Worm (Caenorhabditis elegans) whole organism, L4 larva: ENCODE data around the gene tat-4.

Experiments used
- F10B5.3 ChIP-seq: sonication (generic microtip); optimal IDR thresholded peaks from 2 replicates; lab custom pipeline; 2016; ENCODE audit warnings: mild to moderate bottlenecking, missing genetic modification characterization, missing compliant biosample characterization
- F37D6.2 ChIP-seq: sonication (generic microtip); optimal IDR thresholded peaks from 2 replicates; lab custom pipeline; 2016; ENCODE audit warnings: mild to moderate bottlenecking, missing genetic modification characterization, missing compliant biosample characterization
- F49E8.2 ChIP-seq: sonication (generic microtip); optimal IDR thresholded peaks from 2 replicates; lab custom pipeline; 2016; ENCODE audit warnings: missing compliant biosample characterization, mild to moderate bottlenecking, missing genetic modification characterization, borderline replicate concordance
- T20F7.1 ChIP-seq: fragments of 200-800 bp; sonication (Bioruptor generic); optimal IDR thresholded peaks from 2 replicates; lab custom pipeline; 2018; ENCODE audit warnings: mild to moderate bottlenecking, missing genetic modification characterization, missing compliant biosample characterization
- T26A8.4 ChIP-seq: fragments of 200-800 bp; sonication (Bioruptor generic); IDR thresholded peaks from 2 replicates; pipeline ENCODE4 v1.3.6; 2022; ENCODE audit warnings: missing genetic modification characterization, missing compliant biosample characterization
- Y48G9A.11 ChIP-seq: fragments of 200-800 bp; sonication (Bioruptor generic); IDR thresholded peaks from 2 replicates; pipeline ENCODE4 v1.3.6; 2022; ENCODE audit warnings: missing genetic modification reagents, missing genetic modification characterization, missing compliant biosample characterization
- Y5F2A.4 ChIP-seq: fragments of 200-800 bp; sonication (Bioruptor generic); optimal IDR thresholded peaks from 2 replicates; lab custom pipeline; 2018; ENCODE audit warnings: mild to moderate bottlenecking, missing genetic modification characterization, missing compliant biosample characterization
- Y75B8A.6 ChIP-seq: fragments of 200-800 bp; sonication (Bioruptor generic); IDR thresholded peaks from 2 replicates; pipeline ENCODE4 v1.3.6; 2022; ENCODE audit warnings: missing genetic modification reagents, missing genetic modification characterization, missing compliant biosample characterization
- ZK546.5 ChIP-seq, 2 experiments: sonication (generic microtip); optimal IDR thresholded peaks; 2 replicates each; lab custom pipeline; 2017; ENCODE audit warnings: missing biosample characterization in 2 of 2, missing genetic modification characterization in 2 of 2
- aha-1 ChIP-seq: fragments of 150-350 bp; peaks from one replicate; lab custom pipeline; 2014; ENCODE audit warnings: missing biosample characterization, missing genetic modification characterization
- ama-1 ChIP-seq: fragments of 150-350 bp; optimal IDR thresholded peaks from 2 replicates; lab custom pipeline; 2014; ENCODE audit warnings: inconsistent platforms, mixed read lengths
- cey-2 ChIP-seq: sonication (generic microtip); optimal IDR thresholded peaks from 3 replicates; lab custom pipeline; 2017; ENCODE audit warnings: missing genetic modification characterization, mild to moderate bottlenecking, missing compliant biosample characterization, antibody characterized with exemption, borderline replicate concordance; ENCODE audit not compliant: insufficient read depth
- ctbp-1 ChIP-seq: fragments of 200-800 bp; sonication (Bioruptor generic); IDR thresholded peaks from 2 replicates; pipeline ENCODE4 v1.3.6; 2022; ENCODE audit warnings: missing genetic modification reagents, missing genetic modification characterization, missing compliant biosample characterization
- daf-16 ChIP-seq, 3 experiments: sonication (generic microtip); optimal IDR thresholded peaks; 2 replicates each; lab custom pipeline; 2016 to 2017; ENCODE audit warnings: missing genetic modification characterization in 3 of 3, missing genetic modification reagents in 3 of 3, mild to moderate bottlenecking in 2 of 3, missing compliant biosample characterization in 2 of 3, missing biosample characterization in 1 of 3, moderate library complexity in 1 of 3
- dmd-6 ChIP-seq: fragments of 200-800 bp; sonication (Bioruptor generic); IDR thresholded peaks from 2 replicates; pipeline ENCODE4 v1.3.6; 2022; ENCODE audit warnings: missing genetic modification reagents, missing genetic modification characterization, missing compliant biosample characterization
- dmd-9 ChIP-seq: fragments of 200-800 bp; sonication (Bioruptor generic); IDR thresholded peaks from 2 replicates; pipeline ENCODE4 v1.3.6; 2022; ENCODE audit warnings: missing genetic modification reagents, missing genetic modification characterization, missing compliant biosample characterization
- egl-43 ChIP-seq: fragments of 200-800 bp; sonication (Bioruptor generic); IDR thresholded peaks from 2 replicates; pipeline ENCODE4 v1.3.6; 2022; ENCODE audit warnings: missing genetic modification reagents, missing genetic modification characterization, missing compliant biosample characterization
- fkh-10 ChIP-seq: fragments of 150-350 bp; optimal IDR thresholded peaks from 2 replicates; lab custom pipeline; 2014; ENCODE audit warnings: missing biosample characterization, missing genetic modification reagents, missing genetic modification characterization
- fos-1 ChIP-seq: fragments of 150-350 bp; optimal IDR thresholded peaks from 2 replicates; lab custom pipeline; 2014; ENCODE audit warnings: missing biosample characterization, missing genetic modification characterization
- lir-3 ChIP-seq: sonication (generic microtip); optimal IDR thresholded peaks from 2 replicates; lab custom pipeline; 2016; ENCODE audit warnings: mild to moderate bottlenecking, missing genetic modification characterization, missing compliant biosample characterization
- lsy-2 ChIP-seq, 2 experiments: fragments of 150-350 bp in 1 of 2; sonication (generic microtip) in 1 of 2; optimal IDR thresholded peaks; 2 replicates each; lab custom pipeline; 2014 to 2017; ENCODE audit warnings: missing biosample characterization in 2 of 2, missing genetic modification characterization in 2 of 2
- madf-9 ChIP-seq: fragments of 200-800 bp; sonication (Bioruptor generic); conservative IDR thresholded peaks from 2 replicates; pipeline ENCODE4 v1.3.6; 2022; ENCODE audit warnings: missing genetic modification reagents, missing genetic modification characterization, missing compliant biosample characterization
- mep-1 ChIP-seq: fragments of 150-350 bp; sonication (generic microtip); optimal IDR thresholded peaks from 3 replicates; lab custom pipeline; 2014; ENCODE audit warnings: missing biosample characterization, missing genetic modification characterization
- mxl-3 ChIP-seq: fragments of 200-800 bp; sonication (Bioruptor generic); optimal IDR thresholded peaks from 2 replicates; lab custom pipeline; 2018; ENCODE audit warnings: mild to moderate bottlenecking, missing genetic modification characterization, missing compliant biosample characterization
- nhr-10 ChIP-seq: fragments of 150-350 bp; optimal IDR thresholded peaks from 2 replicates; lab custom pipeline; 2014; ENCODE audit warnings: missing biosample characterization, missing genetic modification characterization
- nhr-102 ChIP-seq: sonication (generic microtip); optimal IDR thresholded peaks from 2 replicates; lab custom pipeline; 2016; ENCODE audit warnings: mild to moderate bottlenecking, missing genetic modification characterization, moderate library complexity, missing compliant biosample characterization
- nhr-111 ChIP-seq: fragments of 200-800 bp; sonication (Bioruptor generic); optimal IDR thresholded peaks from 2 replicates; lab custom pipeline; 2018; ENCODE audit warnings: mild to moderate bottlenecking, missing genetic modification characterization, missing compliant biosample characterization
- nhr-28 ChIP-seq: fragments of 150-350 bp; optimal IDR thresholded peaks from 2 replicates; lab custom pipeline; 2014; ENCODE audit warnings: missing biosample characterization, missing genetic modification characterization
- nhr-42 ChIP-seq: fragments of 200-800 bp; sonication (Bioruptor generic); IDR thresholded peaks from 2 replicates; pipeline ENCODE4 v1.3.6; 2022; ENCODE audit warnings: missing genetic modification characterization, missing compliant biosample characterization
- nhr-6 ChIP-seq: fragments of 150-350 bp; optimal IDR thresholded peaks from 2 replicates; lab custom pipeline; 2014; ENCODE audit warnings: missing biosample characterization, missing genetic modification characterization
- nhr-76 ChIP-seq: fragments of 150-350 bp; optimal IDR thresholded peaks from 2 replicates; lab custom pipeline; 2014; ENCODE audit warnings: missing biosample characterization, missing genetic modification characterization
- nhr-77 ChIP-seq: fragments of 150-350 bp; optimal IDR thresholded peaks from 2 replicates; lab custom pipeline; 2014; ENCODE audit warnings: missing biosample characterization, missing genetic modification characterization
- pha-4 ChIP-seq, 2 experiments: fragments of 150-350 bp in 1 of 2; fragments of 200-800 bp in 1 of 2; sonication (Bioruptor generic) in 1 of 2; IDR thresholded peaks in 1 of 2; optimal IDR thresholded peaks in 1 of 2; 2 replicates each; pipeline versions ENCODE4 v1.3.6 to Lab custom; 2014 to 2022; ENCODE audit warnings: missing genetic modification characterization in 2 of 2, missing genetic modification reagents in 2 of 2, missing biosample characterization in 1 of 2, missing compliant biosample characterization in 1 of 2
- php-3 ChIP-seq: fragments of 200-800 bp; sonication (Bioruptor generic); IDR thresholded peaks from 2 replicates; pipeline ENCODE4 v1.3.6; 2022; ENCODE audit warnings: missing genetic modification reagents, missing genetic modification characterization, missing compliant biosample characterization
- pqm-1 ChIP-seq: sonication (generic microtip); optimal IDR thresholded peaks from 2 replicates; lab custom pipeline; 2017; ENCODE audit warnings: missing biosample characterization, missing genetic modification characterization
- sdz-12 ChIP-seq: fragments of 200-800 bp; sonication (Bioruptor generic); optimal IDR thresholded peaks from 2 replicates; lab custom pipeline; 2018; ENCODE audit warnings: mild to moderate bottlenecking, missing genetic modification characterization, missing compliant biosample characterization
- spr-1 ChIP-seq: sonication (generic microtip); optimal IDR thresholded peaks from 2 replicates; lab custom pipeline; 2016; ENCODE audit warnings: mild to moderate bottlenecking, missing genetic modification characterization, missing compliant biosample characterization
- spr-3 ChIP-seq: fragments of 200-800 bp; sonication (Bioruptor generic); optimal IDR thresholded peaks from 2 replicates; lab custom pipeline; 2018; ENCODE audit warnings: mild to moderate bottlenecking, missing genetic modification characterization, missing compliant biosample characterization
- tra-1 ChIP-seq: fragments of 200-800 bp; sonication (Bioruptor generic); IDR thresholded peaks from 2 replicates; pipeline ENCODE4 v1.3.6; 2022; ENCODE audit warnings: missing genetic modification reagents, missing genetic modification characterization, missing compliant biosample characterization
- unc-130 ChIP-seq: sonication (generic microtip); optimal IDR thresholded peaks from 2 replicates; lab custom pipeline; 2016; ENCODE audit warnings: missing genetic modification reagents, missing genetic modification characterization, missing compliant biosample characterization
- unc-62 ChIP-seq, 3 experiments: fragments of 150-350 bp in 1 of 3; sonication (generic microtip); optimal IDR thresholded peaks in 2 of 3; peaks in 1 of 3; 1 replicate in 1 of 3; 2 replicates in 2 of 3; lab custom pipeline; 2014 to 2017; ENCODE audit warnings: missing biosample characterization in 3 of 3, missing genetic modification characterization in 3 of 3, missing genetic modification reagents in 3 of 3, missing genotype in 1 of 3
- zfp-2 ChIP-seq: sonication (generic microtip); optimal IDR thresholded peaks from 2 replicates; lab custom pipeline; 2016; ENCODE audit warnings: mild to moderate bottlenecking, missing genetic modification characterization, missing compliant biosample characterization
- zip-11 ChIP-seq: fragments of 200-800 bp; sonication (Bioruptor generic); IDR thresholded peaks from 2 replicates; pipeline ENCODE4 v1.3.6; 2022; ENCODE audit warnings: missing genetic modification characterization, missing compliant biosample characterization
- ztf-11 ChIP-seq: fragments of 150-350 bp; optimal IDR thresholded peaks from 2 replicates; lab custom pipeline; 2014; ENCODE audit warnings: missing biosample characterization, missing genetic modification characterization

The tat-4 gene

DNA sequence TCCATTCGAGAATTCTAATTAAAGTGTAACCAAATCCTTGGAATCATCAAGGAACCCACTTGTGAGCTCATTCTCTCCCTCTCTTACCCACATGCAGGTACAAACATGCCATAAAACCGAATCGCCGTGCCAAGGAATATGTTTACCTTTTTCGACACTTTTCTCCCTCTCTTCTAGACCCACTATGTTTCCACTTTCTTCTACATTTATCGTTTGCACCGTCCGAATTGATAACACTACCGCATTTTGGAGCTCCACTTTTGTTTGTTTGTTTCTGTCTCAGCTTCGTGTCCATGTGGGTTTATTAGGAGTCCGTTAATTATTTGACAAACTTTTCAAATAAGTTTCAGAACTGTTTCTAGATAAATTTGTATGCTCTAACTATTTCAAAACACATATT lies 37.8 kb upstream of the tat-4 start:
- no peak for TF ChIP-seq daf-16 (GFP tag; optimal IDR thresholded peaks at IDR 0.05; lab: Kevin White, UChicago)
- TF ChIP-seq daf-16 (tag; optimal IDR thresholded peaks at IDR 0.05; lab: Kevin White, UChicago) = peak; percentile 69
- TF ChIP-seq nhr-28 (tag; lab: Kevin White, UChicago) = peak; percentile 45
- TF ChIP-seq mep-1 (tag; lab: Kevin White, UChicago) = no peak
- no peak for TF ChIP-seq nhr-6 (tag; lab: Kevin White, UChicago)
- peak; percentile 59 for TF ChIP-seq pqm-1
- TF ChIP-seq nhr-77 (tag; lab: Kevin White, UChicago) = peak; percentile 9
- TF ChIP-seq Y48G9A.11 (GFP tag; lab: Robert Waterston, UW) = no peak
- no peak for TF ChIP-seq dmd-9 (GFP tag; lab: Robert Waterston, UW)
- peak; percentile 24; the same call in 1 of the 2 replicates for TF ChIP-seq php-3 (GFP tag; lab: Robert Waterston, UW)
- no peak for TF ChIP-seq mxl-3 (GFP tag; lab: Kevin White, UChicago)
- TF ChIP-seq Y5F2A.4 = no peak

DNA sequence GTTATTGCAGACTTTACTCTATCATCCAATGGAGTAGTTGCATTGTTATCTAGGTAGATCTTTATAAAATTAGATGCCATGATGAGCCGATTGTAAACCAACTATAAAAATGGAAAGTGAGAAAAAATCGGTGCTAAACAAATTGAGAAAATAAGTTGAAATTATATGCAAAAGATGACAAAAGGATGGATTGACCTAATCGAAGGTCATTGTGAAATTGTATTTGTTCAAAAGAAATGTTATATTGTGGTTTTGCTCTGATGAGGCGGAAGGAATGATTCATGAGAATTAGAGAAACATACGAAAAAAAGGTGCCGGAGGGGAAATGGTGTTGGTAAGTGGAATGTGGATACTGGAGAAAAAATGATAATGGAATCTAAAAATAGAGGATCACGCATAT lies 36.9 kb upstream of the tat-4 start, which contains the start of gene scly-1:
TSS of gene scly-1 (minus strand) at position 101 of the 400 bp plus-strand sequence.
- TF ChIP-seq mep-1 (tag; lab: Kevin White, UChicago) (no peak), ZK546.5 (tag; optimal IDR thresholded peaks at IDR 0.05; lab: Kevin White, UChicago) (no peak), aha-1 (tag; lab: Kevin White, UChicago) (no peak), tra-1 (GFP tag; lab: Robert Waterston, UW) (no peak), unc-62 (GFP tag; optimal IDR thresholded peaks at IDR 0.05 in 1 of 2; lab: Kevin White, UChicago) (no peak), unc-62 (tag; optimal IDR thresholded peaks at IDR 0.05; lab: Kevin White, UChicago) (no peak), dmd-6 (no peak), F10B5.3 (tag; lab: Kevin White, UChicago) (no peak), ztf-11 (no peak), fkh-10 (GFP tag; lab: Kevin White, UChicago) (no peak), nhr-102 (no peak), spr-1 (tag; lab: Kevin White, UChicago) (no peak), zfp-2 (tag; lab: Kevin White, UChicago) (no peak), lir-3 (tag; lab: Kevin White, UChicago) (no peak), madf-9 (GFP tag; lab: Robert Waterston, UW) (no peak), ctbp-1 (no peak), spr-3 (GFP tag; lab: Kevin White, UChicago) (no peak), nhr-111 (no peak), Y75B8A.6 (GFP tag; lab: Robert Waterston, UW) (no peak), unc-130 (no peak), nhr-76 (tag; lab: Kevin White, UChicago) (no peak)

DNA sequence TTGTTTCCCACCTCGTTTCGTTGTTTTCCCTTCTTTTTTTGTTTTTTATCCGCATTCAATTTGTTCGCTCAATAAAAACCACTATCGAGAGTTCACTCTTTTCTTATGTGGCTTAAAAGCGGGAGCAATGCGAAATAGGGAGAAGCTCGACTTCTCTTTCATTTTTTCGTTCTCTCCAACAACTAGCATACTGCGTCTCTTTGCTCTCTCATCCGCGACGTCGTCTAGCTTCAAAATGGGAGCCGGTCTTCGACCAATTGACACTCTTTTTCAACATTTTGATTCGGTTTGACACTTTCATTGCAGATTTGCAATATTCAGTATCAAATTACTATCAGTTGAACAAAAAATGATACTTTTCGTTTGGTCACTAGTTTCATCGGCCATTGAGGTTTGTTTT lies 29.8 kb upstream of the tat-4 start, which contains the start of gene bpl-1:
TSS of gene bpl-1 (plus strand) at position 301 of the 400 bp plus-strand sequence.
- TF ChIP-seq cey-2 (tag; lab: Kevin White, UChicago) = no peak
- TF ChIP-seq lsy-2 (tag; optimal IDR thresholded peaks at IDR 0.05; lab: Kevin White, UChicago) = peak in 1 of 2 experiments; percentile 27

DNA sequence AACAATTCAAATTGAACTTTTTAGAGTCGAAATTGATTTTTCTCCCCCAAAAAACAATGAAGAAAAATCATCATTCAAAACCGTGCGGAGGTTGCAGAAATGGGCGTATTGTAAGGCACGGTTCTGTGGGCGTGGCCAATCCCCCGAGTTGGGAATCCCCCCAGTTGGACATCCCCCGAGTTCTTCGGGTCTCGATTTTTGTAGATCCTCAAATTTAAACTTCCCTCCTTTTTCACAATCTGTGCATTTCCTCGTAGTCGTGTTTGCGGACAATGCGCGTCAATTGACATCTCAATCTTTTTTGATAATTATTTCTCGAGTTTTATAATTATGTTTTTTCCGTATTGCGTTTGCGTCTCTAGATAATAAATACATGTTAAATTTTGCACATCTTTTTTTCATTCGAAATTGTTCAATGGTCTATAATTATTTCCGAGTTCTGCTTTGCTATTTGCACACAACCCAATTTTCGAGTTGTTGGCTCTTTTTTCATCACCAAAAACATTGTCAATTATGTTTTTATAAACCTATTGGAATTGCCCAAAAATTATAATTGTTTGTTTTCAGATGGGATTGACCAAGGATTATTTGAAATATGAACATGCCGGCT lies 25.8 kb upstream of the tat-4 start, which contains the start of gene F13H8.2:
TSS of gene F13H8.2 (plus strand) at position 560 of the 610 bp plus-strand sequence.
- peak; percentile 81 for TF ChIP-seq mep-1 (tag; lab: Kevin White, UChicago)
- TF ChIP-seq nhr-42 (GFP tag; lab: Robert Waterston, UW) = peak; percentile 67; the same call in 1 of the 2 replicates
- no peak for TF ChIP-seq zip-11 (GFP tag; lab: Robert Waterston, UW)
- TF ChIP-seq fos-1 (tag; lab: Kevin White, UChicago) = no peak
- TF ChIP-seq F37D6.2 (tag; lab: Kevin White, UChicago) = peak; percentile 42
- peak; percentile 63 for TF ChIP-seq T20F7.1
- peak; percentile 20 for TF ChIP-seq mxl-3 (GFP tag; lab: Kevin White, UChicago)
- TF ChIP-seq unc-62 (GFP tag; optimal IDR thresholded peaks at IDR 0.05 in 1 of 2; lab: Kevin White, UChicago) = peak in 1 of 2 experiments; percentile 37
- no peak for TF ChIP-seq unc-62 (tag; optimal IDR thresholded peaks at IDR 0.05; lab: Kevin White, UChicago)
- no peak for TF ChIP-seq pha-4 (GFP tag; IDR thresholded peaks at IDR 0.05; lab: Robert Waterston, UW)
- no peak for TF ChIP-seq pha-4 (tag; optimal IDR thresholded peaks at IDR 0.05; lab: Kevin White, UChicago)
- peak; percentile 22 for TF ChIP-seq F49E8.2 (tag; lab: Kevin White, UChicago)
- TF ChIP-seq ama-1 (lab: Kevin White, UChicago) = no peak
- TF ChIP-seq sdz-12 (GFP tag; lab: Kevin White, UChicago) = no peak
- TF ChIP-seq T26A8.4 = peak; percentile 76
- no peak for TF ChIP-seq nhr-10
- peak; percentile 78 for TF ChIP-seq egl-43 (GFP tag; lab: Robert Waterston, UW)
- TF ChIP-seq nhr-6 (tag; lab: Kevin White, UChicago) = peak; percentile 36
- TF ChIP-seq daf-16 (GFP tag; optimal IDR thresholded peaks at IDR 0.05; lab: Kevin White, UChicago) = peak in 1 of 2 experiments; percentile 5
- TF ChIP-seq daf-16 (tag; optimal IDR thresholded peaks at IDR 0.05; lab: Kevin White, UChicago) = peak; percentile 6
